Worm (Caenorhabditis elegans): ENCODE measurements around the gene F59A1.12.

ce11 chrV:17690922-17691321, 23.3 kb upstream of the F59A1.12 start, which contains the start of gene F59A1.13:
- TF ChIP-seq ceh-24 (tag; optimal IDR thresholded peaks at IDR 0.05): no peak
- TF ChIP-seq ceh-9 (tag; optimal IDR thresholded peaks at IDR 0.05): no peak
- no peak for TF ChIP-seq ceh-45 (GFP tag; IDR thresholded peaks at IDR 0.05)
- TF ChIP-seq ceh-19 (GFP tag; optimal IDR thresholded peaks at IDR 0.05): no peak
